Worm (Caenorhabditis elegans): ENCODE results near the gene C14A6.3.

DNA sequence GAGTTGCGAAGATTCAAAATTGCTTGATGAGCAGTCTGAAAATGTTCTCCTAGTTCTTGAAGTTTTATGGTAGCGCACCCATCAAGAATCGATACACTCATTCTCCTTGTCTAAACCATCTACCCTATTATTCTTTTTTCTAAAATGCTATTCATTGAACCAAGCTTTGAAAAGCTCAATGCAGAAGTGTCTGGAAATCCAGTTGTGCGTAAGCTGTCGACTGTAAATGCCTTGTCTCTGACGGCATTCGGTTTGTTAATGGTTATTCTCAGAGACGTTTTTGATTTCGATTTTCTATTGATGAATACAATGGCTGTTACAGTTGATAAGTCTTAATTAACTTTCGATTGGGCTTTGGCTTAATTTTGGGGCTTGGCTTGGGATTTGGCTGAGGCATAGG, 16.4 kb downstream of the C14A6.3 start, which contains the start of gene C14A6.12:
- TF ChIP-seq snpc-4 (tag; optimal IDR thresholded peaks at IDR 0.05) (no peak), lin-13 (tag; optimal IDR thresholded peaks at IDR 0.05) (no peak)

All from whole organism, mixed stage, embryonic.